Worm (Caenorhabditis elegans): ENCODE results near the gene F09C6.11.
A peak's percentile ranks its signal among the peaks of the same experiment; 100 is the strongest.

The F09C6.11 gene

ce11 chrV:16882260-16882918, at the start of gene F09C6.11, which contains the start of gene F09C6.12:
F09C6.11 (minus strand) TSS chrV:16882310.
F09C6.12 (plus strand) TSS chrV:16882868.
- TF ChIP-seq fkh-10 (GFP tag; optimal IDR thresholded peaks at IDR 0.05) (no peak), nhr-77 (tag; optimal IDR thresholded peaks at IDR 0.05) (no peak), unc-62 (GFP tag; optimal IDR thresholded peaks at IDR 0.05) (no peak), ztf-11 (tag; optimal IDR thresholded peaks at IDR 0.05) (no peak), elt-3 (tag; optimal IDR thresholded peaks at IDR 0.05) (no peak), pha-4 (tag; optimal IDR thresholded peaks at IDR 0.05) (peak; percentile 95), nhr-23 (tag; optimal IDR thresholded peaks at IDR 0.05) (no peak)

- TF ChIP-seq sea-2 (GFP tag; optimal IDR thresholded peaks at IDR 0.05) (no peak), mml-1 (tag; optimal IDR thresholded peaks at IDR 0.05) (no peak), fos-1 (tag; optimal IDR thresholded peaks at IDR 0.05) (no peak), zag-1 (tag; optimal IDR thresholded peaks at IDR 0.05) (no peak), hmg-11 (tag; optimal IDR thresholded peaks at IDR 0.05) (no peak), egl-27 (tag; optimal IDR thresholded peaks at IDR 0.05) (no peak), unc-39 (tag; optimal IDR thresholded peaks at IDR 0.05) (no peak), lin-39 (tag; optimal IDR thresholded peaks at IDR 0.05) (no peak), mdl-1 (tag; optimal IDR thresholded peaks at IDR 0.05) (no peak), pha-4 (tag; optimal IDR thresholded peaks at IDR 0.05) (no peak), elt-2 (tag; optimal IDR thresholded peaks at IDR 0.05) (no peak), ceh-9 (tag; optimal IDR thresholded peaks at IDR 0.05) (no peak)
Measured at ce11 chrV:16927345-16927744, 45.2 kb upstream of the F09C6.11 start, which contains the start of gene Y102A5C.36. Y102A5C.36 (minus strand) TSS chrV:16927445.

- TF ChIP-seq elt-2 (tag; optimal IDR thresholded peaks at IDR 0.05): no peak
- no peak for TF ChIP-seq tbx-2 (tag; optimal IDR thresholded peaks at IDR 0.05)
- no peak for TF ChIP-seq fos-1 (tag; optimal IDR thresholded peaks at IDR 0.05)
- no peak for TF ChIP-seq sea-2 (GFP tag; optimal IDR thresholded peaks at IDR 0.05)
- TF ChIP-seq unc-62 (GFP tag; optimal IDR thresholded peaks at IDR 0.05): no peak
- no peak for TF ChIP-seq ceh-28 (tag; optimal IDR thresholded peaks at IDR 0.05)
- no peak for TF ChIP-seq nhr-77 (tag; optimal IDR thresholded peaks at IDR 0.05)
- no peak for TF ChIP-seq fkh-10 (GFP tag; optimal IDR thresholded peaks at IDR 0.05)
- TF ChIP-seq ama-1 (optimal IDR thresholded peaks at IDR 0.05): no peak
- no peak for TF ChIP-seq nhr-237 (tag; optimal IDR thresholded peaks at IDR 0.05)
- TF ChIP-seq elt-1 (tag; optimal IDR thresholded peaks at IDR 0.05): no peak
- TF ChIP-seq fkh-2 (tag; optimal IDR thresholded peaks at IDR 0.05): no peak
Measured at ce11 chrV:16921952-16922351, 39.8 kb upstream of the F09C6.11 start, which contains the start of gene Y102A5C.4. Y102A5C.4 (plus strand) TSS chrV:16922252.

ce11 chrV:16919675-16920074, 37.6 kb upstream of the F09C6.11 start:
- TF ChIP-seq ZK546.5 (tag; optimal IDR thresholded peaks at IDR 0.05) (no peak), tbx-2 (tag; optimal IDR thresholded peaks at IDR 0.05) (no peak), lin-39 (tag; optimal IDR thresholded peaks at IDR 0.05) (no peak), aly-2 (tag; optimal IDR thresholded peaks at IDR 0.05) (no peak), lin-15B (tag; optimal IDR thresholded peaks at IDR 0.05) (no peak), mml-1 (tag; optimal IDR thresholded peaks at IDR 0.05) (no peak)

- TF ChIP-seq tbx-2 (tag; optimal IDR thresholded peaks at IDR 0.05) (no peak), aly-2 (tag; optimal IDR thresholded peaks at IDR 0.05) (no peak), nhr-237 (tag; optimal IDR thresholded peaks at IDR 0.05) (no peak), egl-5 (tag; optimal IDR thresholded peaks at IDR 0.05) (no peak), nhr-12 (tag; optimal IDR thresholded peaks at IDR 0.05) (no peak), unc-39 (tag; optimal IDR thresholded peaks at IDR 0.05) (no peak), zag-1 (tag; optimal IDR thresholded peaks at IDR 0.05) (no peak), nhr-77 (tag; optimal IDR thresholded peaks at IDR 0.05) (no peak), daf-12 (tag; optimal IDR thresholded peaks at IDR 0.05) (no peak), nhr-25 (tag; optimal IDR thresholded peaks at IDR 0.05) (no peak)
Measured at ce11 chrV:16918378-16918777, 36.3 kb upstream of the F09C6.11 start, which contains the start of the genes fbxa-206 and Y102A5C.2. fbxa-206 (minus strand) TSS chrV:16918478. Y102A5C.2 (plus strand) TSS chrV:16918731.

- TF ChIP-seq ztf-4 (tag; optimal IDR thresholded peaks at IDR 0.05) (no peak), nhr-43 (tag; optimal IDR thresholded peaks at IDR 0.05; ENCODE audit: poor library complexity, severe bottlenecking) (no peak)
Measured at ce11 chrV:16916079-16916478, 34.0 kb upstream of the F09C6.11 start, which contains the start of gene F09C6.10. F09C6.10 (minus strand) TSS chrV:16916179.
